Fruit fly (Drosophila melanogaster) whole organism, wandering third instar larva: ENCODE results near the gene CG33270.
"Not testable (repeated sequence)": the region's sequence is repeated elsewhere in the genome, so short reads cannot be mapped to it uniquely, and the experiment has no call there.

ENCODE experiments used
- Abd-B ChIP-seq: fragments of >200 bp; optimal IDR thresholded peaks from 2 replicates; lab custom pipeline; 2017; ENCODE audit warnings: missing biosample characterization, missing genetic modification characterization
- CG32264 ChIP-seq: fragments of 200-800 bp; sonication (Bioruptor generic); optimal IDR thresholded peaks from 2 replicates; lab custom pipeline; 2016; ENCODE audit warnings: missing biosample characterization, missing genetic modification characterization
- CG9705 ChIP-seq: fragments of 200-800 bp; sonication (Bioruptor generic); optimal IDR thresholded peaks from 2 replicates; lab custom pipeline; 2018; ENCODE audit warnings: missing biosample characterization, mild to moderate bottlenecking, missing genetic modification characterization
- CrebA ChIP-seq: fragments of 200-800 bp; sonication (Bioruptor generic); optimal IDR thresholded peaks from 2 replicates; lab custom pipeline; 2016; ENCODE audit warnings: missing biosample characterization, mild to moderate bottlenecking, missing genetic modification characterization, borderline replicate concordance
- Dfd ChIP-seq: fragments of >200 bp; optimal IDR thresholded peaks from 2 replicates; lab custom pipeline; 2017; ENCODE audit warnings: missing biosample characterization, missing genetic modification characterization
- Dif ChIP-seq: fragments of 200-275, 200-300 bp; sonication (Bioruptor generic); optimal IDR thresholded peaks from 2 replicates; lab custom pipeline; 2018; ENCODE audit warnings: missing biosample characterization, missing genetic modification characterization; ENCODE audit not compliant: partially characterized antibody
- GATAd ChIP-seq: sonication (Bioruptor generic); optimal IDR thresholded peaks from 2 replicates; lab custom pipeline; 2016; ENCODE audit warnings: missing biosample characterization, missing genetic modification characterization
- HLH106 ChIP-seq: fragments of 200-800 bp; optimal IDR thresholded peaks from 3 replicates; lab custom pipeline; 2019; ENCODE audit warnings: missing biosample characterization, mild to moderate bottlenecking, missing genetic modification characterization, moderate library complexity
- Hnf4 ChIP-seq: fragments of 200-800 bp; sonication (Bioruptor generic); optimal IDR thresholded peaks from 2 replicates; lab custom pipeline; 2016; ENCODE audit warnings: missing biosample characterization, mild to moderate bottlenecking, missing genetic modification characterization
- Hr78 ChIP-seq: fragments of >200 bp; optimal IDR thresholded peaks from 2 replicates; lab custom pipeline; 2017; ENCODE audit warnings: missing biosample characterization, missing genetic modification characterization
- Hr83 ChIP-seq: fragments of 200-300 bp; sonication (Bioruptor generic); optimal IDR thresholded peaks from 2 replicates; lab custom pipeline; 2016; ENCODE audit warnings: missing biosample characterization, mild to moderate bottlenecking, missing genetic modification characterization, moderate library complexity; ENCODE audit not compliant: poor library complexity, severe bottlenecking
- Jra ChIP-seq: sonication (Bioruptor generic); optimal IDR thresholded peaks from 2 replicates; lab custom pipeline; 2016; ENCODE audit warnings: missing biosample characterization, missing genetic modification characterization
- Mio ChIP-seq: sonication (Bioruptor generic); optimal IDR thresholded peaks from 2 replicates; lab custom pipeline; 2016; ENCODE audit warnings: missing biosample characterization, missing genetic modification characterization
- Myc ChIP-seq: fragments of >200 bp; optimal IDR thresholded peaks from 2 replicates; lab custom pipeline; 2017
- N ChIP-seq: fragments of >200 bp; optimal IDR thresholded peaks from 2 replicates; lab custom pipeline; 2018; ENCODE audit warnings: missing biosample characterization, missing external identifiers, missing genetic modification characterization
- OdsH ChIP-seq: fragments of 200-800 bp; sonication (Bioruptor generic); optimal IDR thresholded peaks from 2 replicates; lab custom pipeline; 2016; ENCODE audit warnings: missing biosample characterization, mild to moderate bottlenecking, missing genetic modification characterization
- Rel ChIP-seq, 2 experiments: fragments of 200-800 bp; sonication (Bioruptor generic) in 1 of 2; optimal IDR thresholded peaks; 2 replicates in 1 of 2; 3 replicates in 1 of 2; lab custom pipeline; 2016 to 2019; ENCODE audit warnings: mild to moderate bottlenecking in 2 of 2, missing biosample characterization in 2 of 2, missing genetic modification characterization in 2 of 2, moderate library complexity in 1 of 2
- Sp1 ChIP-seq: fragments of 200-800 bp; sonication (Bioruptor generic); optimal IDR thresholded peaks from 3 replicates; lab custom pipeline; 2019; ENCODE audit warnings: missing biosample characterization, mild to moderate bottlenecking, missing genetic modification characterization, moderate library complexity
- Vsx2 ChIP-seq: fragments of 200-300, 225-300 bp; sonication (Bioruptor generic); optimal IDR thresholded peaks from 2 replicates; lab custom pipeline; 2018; ENCODE audit warnings: missing biosample characterization, missing genetic modification characterization; ENCODE audit not compliant: partially characterized antibody
- br ChIP-seq: fragments of 200-800 bp; sonication (Bioruptor generic); optimal IDR thresholded peaks from 2 replicates; lab custom pipeline; 2016; ENCODE audit warnings: missing biosample characterization, missing genetic modification characterization
- brk ChIP-seq: fragments of 200-800 bp; sonication (Bioruptor generic); optimal IDR thresholded peaks from 2 replicates; lab custom pipeline; 2016; ENCODE audit warnings: missing biosample characterization, mild to moderate bottlenecking, missing genetic modification characterization
- dl ChIP-seq, 2 experiments: fragments of 175-275, 200-275 bp in 1 of 2; fragments of 200-275 bp in 1 of 2; sonication (Bioruptor generic); optimal IDR thresholded peaks; lab custom pipeline; 2018; ENCODE audit warnings: mild to moderate bottlenecking in 2 of 2, missing biosample characterization in 2 of 2, missing genetic modification characterization in 2 of 2, moderate library complexity in 2 of 2; ENCODE audit not compliant: partially characterized antibody in 2 of 2, insufficient read depth in 1 of 2
- dmrt93B ChIP-seq: fragments of 200-800 bp; sonication (Bioruptor generic); optimal IDR thresholded peaks from 2 replicates; lab custom pipeline; 2018; ENCODE audit warnings: missing biosample characterization, mild to moderate bottlenecking, missing genetic modification characterization
- dsf ChIP-seq: sonication (Bioruptor generic); optimal IDR thresholded peaks from 2 replicates; lab custom pipeline; 2016; ENCODE audit warnings: missing biosample characterization, missing genetic modification characterization, borderline replicate concordance
- ey ChIP-seq: fragments of 200-800 bp; sonication (Bioruptor generic); optimal IDR thresholded peaks from 2 replicates; lab custom pipeline; 2016; ENCODE audit warnings: missing biosample characterization, missing genetic modification characterization
- foxo ChIP-seq, 2 experiments: fragments of 200-800 bp; sonication (Bioruptor generic); optimal IDR thresholded peaks; 2 replicates in 1 of 2; 3 replicates in 1 of 2; lab custom pipeline; 2016 to 2017; ENCODE audit warnings: missing biosample characterization in 2 of 2, missing genetic modification characterization in 2 of 2
- fru ChIP-seq: fragments of 200-800 bp; sonication (Bioruptor generic); optimal IDR thresholded peaks from 3 replicates; lab custom pipeline; 2016; ENCODE audit warnings: missing biosample characterization, mild to moderate bottlenecking, missing genetic modification characterization
- lola ChIP-seq: fragments of >200 bp; optimal IDR thresholded peaks from 2 replicates; lab custom pipeline; 2017; ENCODE audit warnings: missing biosample characterization, missing genetic modification characterization
- pan ChIP-seq: fragments of >200 bp; optimal IDR thresholded peaks from 2 replicates; lab custom pipeline; 2017
- psq ChIP-seq: fragments of 200-800 bp; sonication (Bioruptor generic); optimal IDR thresholded peaks from 3 replicates; lab custom pipeline; 2017; ENCODE audit warnings: missing biosample characterization, mild to moderate bottlenecking, missing genetic modification characterization, moderate library complexity
- sage ChIP-seq: fragments of 200-800 bp; sonication (Bioruptor generic); optimal IDR thresholded peaks from 2 replicates; lab custom pipeline; 2016; ENCODE audit warnings: missing biosample characterization, mild to moderate bottlenecking, missing genetic modification characterization
- sv ChIP-seq: fragments of 200-800 bp; sonication (Bioruptor generic); optimal IDR thresholded peaks from 3 replicates; lab custom pipeline; 2016; ENCODE audit warnings: missing biosample characterization, missing genetic modification characterization
- tai ChIP-seq: sonication (Bioruptor generic); optimal IDR thresholded peaks from 2 replicates; lab custom pipeline; 2016; ENCODE audit warnings: missing biosample characterization, missing genetic modification characterization
- usp ChIP-seq: fragments of >200 bp; optimal IDR thresholded peaks from 2 replicates; lab custom pipeline; 2017; ENCODE audit warnings: missing biosample characterization, missing genetic modification characterization
- woc ChIP-seq: sonication (Bioruptor generic); optimal IDR thresholded peaks from 2 replicates; lab custom pipeline; 2016; ENCODE audit warnings: missing biosample characterization, mild to moderate bottlenecking, missing genetic modification characterization

Gene CG33270

DNA sequence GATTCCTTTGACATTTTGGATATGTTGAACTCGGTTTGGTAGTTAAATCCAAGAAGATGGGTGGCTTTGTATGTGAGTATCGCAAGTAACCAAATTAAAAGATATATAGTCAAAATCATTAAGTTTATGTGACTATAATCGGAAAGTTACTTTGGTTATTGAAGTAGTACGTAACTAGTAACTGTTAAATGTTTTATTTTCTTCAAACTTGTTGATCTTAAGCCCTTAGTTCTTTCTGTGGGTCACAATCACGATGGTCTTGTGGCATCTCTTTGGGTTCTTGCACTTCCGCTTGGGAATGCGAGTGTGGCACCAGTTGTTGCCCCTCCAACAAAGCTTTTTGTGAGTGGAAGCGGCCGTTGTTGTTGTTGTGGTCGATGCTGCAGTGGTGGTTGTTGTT lies 1.5 kb downstream of the CG33270 start, which contains the start of gene CG33489:
TSS of gene CG33489 (minus strand) at position 101 of the 400 bp plus-strand sequence.
- not testable (repeated sequence) for TF ChIP-seq N, Sp1, OdsH (GFP tag; lab: Kevin White, UChicago)

dm6 chr3L:11574563-11574962 lies 3.9 kb downstream of the CG33270 start, which contains the start of gene CG33490:
Gene CG33490, minus strand, starts transcription at chr3L:11574663.
- no peak for TF ChIP-seq sage (GFP tag; lab: Kevin White, UChicago)
- no peak for TF ChIP-seq fru (GFP tag; lab: Kevin White, UChicago)
- no peak for TF ChIP-seq GATAd (GFP tag; lab: Kevin White, UChicago)
- TF ChIP-seq psq (GFP tag; lab: Kevin White, UChicago), result no peak
- no peak for TF ChIP-seq dmrt93B (GFP tag; lab: Kevin White, UChicago)
- TF ChIP-seq Myc (lab: Kevin White, UChicago), result no peak
- no peak for TF ChIP-seq Jra (GFP tag; lab: Kevin White, UChicago)
- TF ChIP-seq dsf (GFP tag; lab: Kevin White, UChicago), result no peak
- TF ChIP-seq CrebA, result no peak
- TF ChIP-seq Hr78 (GFP tag; lab: Kevin White, UChicago), result no peak
- TF ChIP-seq Hnf4, result no peak
- no peak for TF ChIP-seq Hr83
- TF ChIP-seq Abd-B, result no peak
- TF ChIP-seq CG9705 (GFP tag; lab: Kevin White, UChicago), result no peak
- no peak for TF ChIP-seq N (GFP tag; lab: Kevin White, UChicago)
- no peak for TF ChIP-seq HLH106 (tag; lab: Kevin White, UChicago)
- TF ChIP-seq OdsH (GFP tag; lab: Kevin White, UChicago), result no peak
- TF ChIP-seq, all 38 proteins: peak for 0

- no peak for TF ChIP-seq CG32264 (GFP tag; lab: Kevin White, UChicago)
- TF ChIP-seq Jra (GFP tag; lab: Kevin White, UChicago), result no peak
- no peak for TF ChIP-seq foxo (GFP tag; optimal IDR thresholded peaks at IDR 0.05; lab: Kevin White, UChicago)
- no peak for TF ChIP-seq GATAd (GFP tag; lab: Kevin White, UChicago)
- no peak for TF ChIP-seq HLH106 (tag; lab: Kevin White, UChicago)
- TF ChIP-seq usp (GFP tag; lab: Kevin White, UChicago), result no peak
- no peak for TF ChIP-seq Dfd (GFP tag; lab: Kevin White, UChicago)
- no peak for TF ChIP-seq CrebA
- TF ChIP-seq Vsx2, result no peak
- no peak for TF ChIP-seq pan
- no peak for TF ChIP-seq CG9705 (GFP tag; lab: Kevin White, UChicago)
- TF ChIP-seq woc, result no peak
- TF ChIP-seq Hnf4, result no peak
- no peak for TF ChIP-seq sage (GFP tag; lab: Kevin White, UChicago)
- TF ChIP-seq lola (GFP tag; lab: Kevin White, UChicago), result no peak
- no peak for TF ChIP-seq Dif
- no peak for TF ChIP-seq psq (GFP tag; lab: Kevin White, UChicago)
- TF ChIP-seq dmrt93B (GFP tag; lab: Kevin White, UChicago), result no peak
- no peak for TF ChIP-seq sv (GFP tag; lab: Kevin White, UChicago)
- TF ChIP-seq dl (GFP tag; optimal IDR thresholded peaks at IDR 0.05; lab: Kevin White, UChicago; ENCODE audit: insufficient read depth in 1 of 2, partially characterized antibody in 2 of 2), result no peak
Observed at dm6 chr3L:11563972-11564533, 14.4 kb downstream of the CG33270 start, which contains the start of the genes CG46412 and CG33267. Gene CG46412, minus strand, starts transcription at chr3L:11564072. Gene CG33267, plus strand, starts transcription at chr3L:11564483.

- peak; percentile 2 for TF ChIP-seq N (GFP tag; lab: Kevin White, UChicago)
- TF ChIP-seq Vsx2, result no peak
- TF ChIP-seq dmrt93B (GFP tag; lab: Kevin White, UChicago), result peak; percentile 63
- TF ChIP-seq Dfd (GFP tag; lab: Kevin White, UChicago), result no peak
- no peak for TF ChIP-seq Hr78 (GFP tag; lab: Kevin White, UChicago)
- peak; percentile 80 for TF ChIP-seq Jra (GFP tag; lab: Kevin White, UChicago)
- TF ChIP-seq lola (GFP tag; lab: Kevin White, UChicago), result no peak
- TF ChIP-seq Rel (GFP tag; optimal IDR thresholded peaks at IDR 0.05; lab: Kevin White, UChicago), result peak; percentile 47
- TF ChIP-seq Rel (tag; optimal IDR thresholded peaks at IDR 0.05; lab: Kevin White, UChicago), result peak; percentile 88
- TF ChIP-seq Hr83, result peak; percentile 43
- peak; percentile 95 for TF ChIP-seq tai (GFP tag; lab: Kevin White, UChicago)
- TF ChIP-seq sv (GFP tag; lab: Kevin White, UChicago), result peak; percentile 87
- TF ChIP-seq Sp1 (GFP tag; lab: Kevin White, UChicago), result peak; percentile 88
- TF ChIP-seq foxo (GFP tag; optimal IDR thresholded peaks at IDR 0.05; lab: Kevin White, UChicago), result peak; percentile 23 to 92
- peak; percentile 73 for TF ChIP-seq CG32264 (GFP tag; lab: Kevin White, UChicago)
- peak; percentile 88 for TF ChIP-seq Hnf4
- TF ChIP-seq br (GFP tag; lab: Kevin White, UChicago), result peak; percentile 84
- TF ChIP-seq CG9705 (GFP tag; lab: Kevin White, UChicago), result peak; percentile 86
- TF ChIP-seq sage (GFP tag; lab: Kevin White, UChicago), result peak; percentile 81
- no peak for TF ChIP-seq dl (GFP tag; optimal IDR thresholded peaks at IDR 0.05; lab: Kevin White, UChicago; ENCODE audit: insufficient read depth in 1 of 2, partially characterized antibody in 2 of 2)
- peak; percentile 90 for TF ChIP-seq ey
- TF ChIP-seq Mio, result no peak
- peak; percentile 91 for TF ChIP-seq dsf (GFP tag; lab: Kevin White, UChicago)
- peak; percentile 22 for TF ChIP-seq CrebA
- TF ChIP-seq Dif, result no peak
- TF ChIP-seq pan, result peak; percentile 65
- TF ChIP-seq HLH106 (tag; lab: Kevin White, UChicago), result peak; percentile 87
- TF ChIP-seq brk (GFP tag; lab: Kevin White, UChicago), result peak; percentile 97
- peak; percentile 88 for TF ChIP-seq psq (GFP tag; lab: Kevin White, UChicago)
- peak; percentile 88 for TF ChIP-seq fru (GFP tag; lab: Kevin White, UChicago)
- no peak for TF ChIP-seq usp (GFP tag; lab: Kevin White, UChicago)
Observed at dm6 chr3L:11561946-11562760, 16.3 kb downstream of the CG33270 start, which contains the start of the genes CG7394 and Mob2. Gene CG7394, plus strand, starts transcription at chr3L:11561996. Gene Mob2, minus strand, starts transcription at chr3L:11562233.
